Fruit fly (Drosophila melanogaster): Measurements from ENCODE around the gene CG15743.

CG15743 gene

dm6 chrX:13256967-13257366, 28.5 kb upstream of the CG15743 start:
- TF ChIP-seq Lpt (GFP tag; optimal IDR thresholded peaks at IDR 0.05), result no peak
- no peak for TF ChIP-seq fd59A (GFP tag; optimal IDR thresholded peaks at IDR 0.05)
- TF ChIP-seq CG1621 (tag; optimal IDR thresholded peaks at IDR 0.05), result no peak
- TF ChIP-seq Sox15 (GFP tag; optimal IDR thresholded peaks at IDR 0.05), result no peak
- no peak for TF ChIP-seq CG32006 (GFP tag; optimal IDR thresholded peaks at IDR 0.05)
- peak; percentile 31; the same call in 1 of the 2 replicates for TF ChIP-seq CG15336 (GFP tag; IDR thresholded peaks at IDR 0.05)
- TF ChIP-seq CG10669 (GFP tag; optimal IDR thresholded peaks at IDR 0.05), result no peak
- TF ChIP-seq CG11294 (GFP tag; IDR thresholded peaks at IDR 0.05), result no peak
- no peak for TF ChIP-seq esn (GFP tag; optimal IDR thresholded peaks at IDR 0.05)
- peak; percentile 78 for TF ChIP-seq Eip78C (GFP tag)
- no peak for TF ChIP-seq cyc (GFP tag; optimal IDR thresholded peaks at IDR 0.05)
- TF ChIP-seq CG8632 (GFP tag; optimal IDR thresholded peaks at IDR 0.05), result no peak
- no peak for TF ChIP-seq Met (GFP tag; optimal IDR thresholded peaks at IDR 0.05)
- no peak for TF ChIP-seq topi (GFP tag; optimal IDR thresholded peaks at IDR 0.05)
- no peak for TF ChIP-seq Hr39 (GFP tag; optimal IDR thresholded peaks at IDR 0.05)
- TF ChIP-seq CG3032 (tag; optimal IDR thresholded peaks at IDR 0.05), result peak; percentile 11
- no peak for TF ChIP-seq CG6854 (GFP tag; optimal IDR thresholded peaks at IDR 0.05)
- TF ChIP-seq OdsH (GFP tag; optimal IDR thresholded peaks at IDR 0.05), result no peak
- TF ChIP-seq Gug (GFP tag; IDR thresholded peaks at IDR 0.05), result no peak
- TF ChIP-seq fkh (GFP tag; optimal IDR thresholded peaks at IDR 0.05), result peak; percentile 60
- no peak for TF ChIP-seq CG8119 (GFP tag; IDR thresholded peaks at IDR 0.05)
- TF ChIP-seq CG9139 (GFP tag; optimal IDR thresholded peaks at IDR 0.05), result no peak
- TF ChIP-seq Eip93F (GFP tag; optimal IDR thresholded peaks at IDR 0.05), result no peak
- TF ChIP-seq CG4318 (GFP tag; optimal IDR thresholded peaks at IDR 0.05), result no peak
- TF ChIP-seq fd85E (GFP tag; optimal IDR thresholded peaks at IDR 0.05), result no peak
- no peak for TF ChIP-seq Ets96B (tag; optimal IDR thresholded peaks at IDR 0.05)
- peak; percentile 84 for TF ChIP-seq Sox14 (GFP tag; optimal IDR thresholded peaks at IDR 0.05)
- TF ChIP-seq CG3919 (GFP tag; optimal IDR thresholded peaks at IDR 0.05), result no peak
- no peak for TF ChIP-seq CG7368 (GFP tag; optimal IDR thresholded peaks at IDR 0.05)
- no peak for TF ChIP-seq pdm3 (GFP tag; optimal IDR thresholded peaks at IDR 0.05)
- TF ChIP-seq spab (GFP tag; optimal IDR thresholded peaks at IDR 0.05), result no peak
- TF ChIP-seq achi (GFP tag; optimal IDR thresholded peaks at IDR 0.05), result no peak
- peak; percentile 31 to 43 for TF ChIP-seq ss (GFP tag; optimal IDR thresholded peaks at IDR 0.05)
- no peak for TF ChIP-seq dac (GFP tag; optimal IDR thresholded peaks at IDR 0.05)
- peak; percentile 12; the same call in 1 of the 3 replicates for TF ChIP-seq CG6163 (GFP tag; IDR thresholded peaks at IDR 0.05)
- peak; percentile 84 for TF ChIP-seq vri (GFP tag; optimal IDR thresholded peaks at IDR 0.05)
- TF ChIP-seq CG10631 (GFP tag; optimal IDR thresholded peaks at IDR 0.05), result no peak
- TF ChIP-seq Blimp-1 (GFP tag; optimal IDR thresholded peaks at IDR 0.05), result no peak
- no peak for TF ChIP-seq CG34406 (GFP tag; optimal IDR thresholded peaks at IDR 0.05)
- no peak for TF ChIP-seq acj6 (GFP tag; optimal IDR thresholded peaks at IDR 0.05)
- TF ChIP-seq salr (GFP tag; optimal IDR thresholded peaks at IDR 0.05), result no peak
- no peak for TF ChIP-seq CG11762 (GFP tag; optimal IDR thresholded peaks at IDR 0.05; ENCODE audit: insufficient read depth)
- no peak for TF ChIP-seq Sox102F (GFP tag; optimal IDR thresholded peaks at IDR 0.05)
- TF ChIP-seq eg (GFP tag; IDR thresholded peaks at IDR 0.05), result 0 out of 3 replicates have a peak, but pooled peaks have one; percentile 7
- TF ChIP-seq Eip75B (GFP tag; optimal IDR thresholded peaks at IDR 0.05), result peak; percentile 1
- TF ChIP-seq CG31627 (GFP tag; optimal IDR thresholded peaks at IDR 0.05), result no peak
- TF ChIP-seq CG6792 (GFP tag; optimal IDR thresholded peaks at IDR 0.05), result no peak
- no peak for TF ChIP-seq lz (GFP tag; optimal IDR thresholded peaks at IDR 0.05)
- TF ChIP-seq dsx (GFP tag; optimal IDR thresholded peaks at IDR 0.05; ENCODE audit: poor library complexity, severe bottlenecking), result peak; percentile 36
- TF ChIP-seq CG8319 (GFP tag; optimal IDR thresholded peaks at IDR 0.05), result no peak
- TF ChIP-seq CG6276 (GFP tag; optimal IDR thresholded peaks at IDR 0.05), result no peak
- TF ChIP-seq net (GFP tag; optimal IDR thresholded peaks at IDR 0.05), result no peak
- TF ChIP-seq Ets21C (GFP tag; optimal IDR thresholded peaks at IDR 0.05), result no peak

Data from whole organism, prepupa.